Fruit fly (Drosophila melanogaster) whole organism, adult: ENCODE data around the gene cv-c.
A peak's percentile ranks its signal among the peaks of the same experiment; 100 is the strongest.

Source experiments
- CG11617 ChIP-seq: fragments of 200-800 bp; sonication (Bioruptor generic); optimal IDR thresholded peaks from 2 replicates; lab custom pipeline; 2017; ENCODE audit warnings: mild to moderate bottlenecking, missing biosample characterization, missing genetic modification reagents, missing genetic modification characterization
- CG12768 ChIP-seq: fragments of 200-800 bp; sonication (Bioruptor generic); optimal IDR thresholded peaks from 2 replicates; lab custom pipeline; 2017; ENCODE audit warnings: missing biosample characterization, missing genetic modification characterization, mild to moderate bottlenecking, moderate library complexity, missing genetic modification reagents
- CG14711 ChIP-seq: fragments of 200-800 bp; sonication (Bioruptor generic); optimal IDR thresholded peaks from 2 replicates; lab custom pipeline; 2018; ENCODE audit warnings: missing biosample characterization, mild to moderate bottlenecking, missing genetic modification characterization, moderate library complexity
- CG1620 ChIP-seq: fragments of 200-800 bp; sonication (Bioruptor generic); optimal IDR thresholded peaks from 2 replicates; lab custom pipeline; 2016; ENCODE audit warnings: missing biosample characterization, missing genetic modification characterization
- CG33017 ChIP-seq: fragments of 200-800 bp; sonication (Bioruptor generic); optimal IDR thresholded peaks from 2 replicates; lab custom pipeline; 2018; ENCODE audit warnings: missing biosample characterization, mild to moderate bottlenecking, missing genetic modification characterization, moderate library complexity
- CG5204 ChIP-seq: fragments of 200-800 bp; sonication (Bioruptor generic); optimal IDR thresholded peaks from 2 replicates; lab custom pipeline; 2016; ENCODE audit warnings: missing biosample characterization, missing genetic modification characterization
- CG7045 ChIP-seq: fragments of 200-800 bp; sonication (Bioruptor generic); optimal IDR thresholded peaks from 2 replicates; lab custom pipeline; 2017; ENCODE audit warnings: missing biosample characterization, mild to moderate bottlenecking, missing genetic modification characterization
- CG7101 ChIP-seq: fragments of 200-800 bp; sonication (Bioruptor generic); optimal IDR thresholded peaks from 2 replicates; lab custom pipeline; 2018; ENCODE audit warnings: missing biosample characterization, mild to moderate bottlenecking, missing genetic modification characterization, moderate library complexity
- Clk ChIP-seq: fragments of 200-800 bp; sonication (Bioruptor generic); optimal IDR thresholded peaks from 2 replicates; lab custom pipeline; 2017; ENCODE audit warnings: missing biosample characterization, missing genetic modification characterization
- Crg-1 ChIP-seq: fragments of 200-800 bp; sonication (Bioruptor generic); optimal IDR thresholded peaks from 2 replicates; lab custom pipeline; 2016; ENCODE audit warnings: missing biosample characterization, missing genetic modification characterization
- Hr96 ChIP-seq: fragments of 200-800 bp; sonication (Bioruptor generic); optimal IDR thresholded peaks from 2 replicates; lab custom pipeline; 2016; ENCODE audit warnings: missing biosample characterization, missing genetic modification characterization
- Mnt ChIP-seq: fragments of 200-800 bp; sonication (Bioruptor generic); optimal IDR thresholded peaks from 2 replicates; lab custom pipeline; 2016; ENCODE audit warnings: missing biosample characterization, mild to moderate bottlenecking, missing genetic modification characterization
- bab1 ChIP-seq: fragments of 200-800 bp; sonication (Bioruptor generic); optimal IDR thresholded peaks from 3 replicates; lab custom pipeline; 2019; ENCODE audit warnings: missing biosample characterization, mild to moderate bottlenecking, missing genetic modification characterization, moderate library complexity
- cic ChIP-seq: fragments of 200-800 bp; sonication (Bioruptor generic); optimal IDR thresholded peaks from 2 replicates; lab custom pipeline; 2017; ENCODE audit warnings: missing biosample characterization, mild to moderate bottlenecking, missing genetic modification characterization, moderate library complexity
- cnc ChIP-seq, 2 experiments: fragments of >200 bp; optimal IDR thresholded peaks; 2 replicates each; lab custom pipeline; 2017
- kay ChIP-seq: fragments of 200-800 bp; sonication (Bioruptor generic); peaks from one replicate; lab custom pipeline; 2016; ENCODE audit warnings: missing biosample characterization, missing genetic modification characterization, borderline replicate concordance
- ovo ChIP-seq: fragments of 200-800 bp; sonication (Bioruptor generic); optimal IDR thresholded peaks from 2 replicates; lab custom pipeline; 2016; ENCODE audit warnings: missing biosample characterization, missing genetic modification characterization
- pad ChIP-seq: fragments of 200-800 bp; sonication (Bioruptor generic); optimal IDR thresholded peaks from 3 replicates; lab custom pipeline; 2017; ENCODE audit warnings: missing biosample characterization, missing genetic modification characterization, mild to moderate bottlenecking, moderate library complexity, missing genetic modification reagents
- tj ChIP-seq: fragments of 200-800 bp; sonication (Bioruptor generic); optimal IDR thresholded peaks from 3 replicates; lab custom pipeline; 2017; ENCODE audit warnings: missing biosample characterization, mild to moderate bottlenecking, missing genetic modification characterization, moderate library complexity
- toe ChIP-seq: fragments of 200-800 bp; sonication (Bioruptor generic); optimal IDR thresholded peaks from 2 replicates; lab custom pipeline; 2016; ENCODE audit warnings: missing biosample characterization, missing genetic modification characterization

The cv-c gene

dm6 chr3R:14381599-14381998 lies 99.9 kb downstream of the cv-c start, which contains the start of gene soti:
Gene soti, minus strand, starts transcription at chr3R:14381699.
- TF ChIP-seq ovo (GFP tag; lab: Kevin White, UChicago): no peak
- no peak for TF ChIP-seq toe
- no peak for TF ChIP-seq CG7101 (tag; lab: Kevin White, UChicago)
- no peak for TF ChIP-seq Crg-1 (GFP tag; lab: Kevin White, UChicago)
- no peak for TF ChIP-seq kay (GFP tag; lab: Kevin White, UChicago)
- no peak for TF ChIP-seq CG33017 (tag; lab: Kevin White, UChicago)
- no peak for TF ChIP-seq CG14711
- no peak for TF ChIP-seq bab1 (GFP tag; lab: Kevin White, UChicago)
- TF ChIP-seq Mnt (GFP tag; lab: Kevin White, UChicago): no peak
- no peak for TF ChIP-seq Clk
- TF ChIP-seq CG12768 (GFP tag; lab: Kevin White, UChicago): no peak
- TF ChIP-seq cnc (optimal IDR thresholded peaks at IDR 0.05; lab: Kevin White, UChicago): no peak
- TF ChIP-seq pad: no peak
- no peak for TF ChIP-seq CG5204 (GFP tag; lab: Kevin White, UChicago)
- TF ChIP-seq tj (GFP tag; lab: Kevin White, UChicago): no peak
- TF ChIP-seq CG7045: no peak

- no peak for TF ChIP-seq CG11617 (GFP tag; lab: Kevin White, UChicago)
- no peak for TF ChIP-seq CG7045
- peak; percentile 40 for TF ChIP-seq CG33017 (tag; lab: Kevin White, UChicago)
- no peak for TF ChIP-seq Hr96
- TF ChIP-seq Crg-1 (GFP tag; lab: Kevin White, UChicago): no peak
- no peak for TF ChIP-seq cnc (optimal IDR thresholded peaks at IDR 0.05; lab: Kevin White, UChicago)
- TF ChIP-seq bab1 (GFP tag; lab: Kevin White, UChicago): no peak
- no peak for TF ChIP-seq Mnt (GFP tag; lab: Kevin White, UChicago)
- TF ChIP-seq CG7101 (tag; lab: Kevin White, UChicago): no peak
- peak; percentile 42 for TF ChIP-seq kay (GFP tag; lab: Kevin White, UChicago)
- no peak for TF ChIP-seq ovo (GFP tag; lab: Kevin White, UChicago)
- no peak for TF ChIP-seq toe
- no peak for TF ChIP-seq CG5204 (GFP tag; lab: Kevin White, UChicago)
- TF ChIP-seq CG14711: peak; percentile 32
- no peak for TF ChIP-seq cic (GFP tag; lab: Kevin White, UChicago)
- no peak for TF ChIP-seq Clk
- no peak for TF ChIP-seq tj (GFP tag; lab: Kevin White, UChicago)
- no peak for TF ChIP-seq CG1620 (GFP tag; lab: Kevin White, UChicago)
- no peak for TF ChIP-seq CG12768 (GFP tag; lab: Kevin White, UChicago)
These were observed 107.7 kb downstream of the cv-c start for dm6 chr3R:14373828-14374217.

dm6 chr3R:14373192-14373827 lies 108.2 kb downstream of the cv-c start:
- TF ChIP-seq Hr96 (peak; percentile 77), ovo (GFP tag; lab: Kevin White, UChicago) (no peak), CG11617 (GFP tag; lab: Kevin White, UChicago) (peak; percentile 67), cic (GFP tag; lab: Kevin White, UChicago) (no peak), CG33017 (tag; lab: Kevin White, UChicago) (peak; percentile 77), CG14711 (peak; percentile 50), CG1620 (GFP tag; lab: Kevin White, UChicago) (peak; percentile 20), toe (no peak), CG5204 (GFP tag; lab: Kevin White, UChicago) (peak; percentile 74), CG7045 (peak; percentile 58), CG12768 (GFP tag; lab: Kevin White, UChicago) (no peak), bab1 (GFP tag; lab: Kevin White, UChicago) (no peak), kay (GFP tag; lab: Kevin White, UChicago) (peak; percentile 65), Clk (no peak), pad (no peak), tj (GFP tag; lab: Kevin White, UChicago) (peak; percentile 79), CG7101 (tag; lab: Kevin White, UChicago) (peak; percentile 58)

- TF ChIP-seq pad (no peak), CG7101 (tag; lab: Kevin White, UChicago) (no peak), Hr96 (no peak), CG5204 (GFP tag; lab: Kevin White, UChicago) (no peak), cnc (optimal IDR thresholded peaks at IDR 0.05; lab: Kevin White, UChicago) (no peak), CG7045 (no peak), tj (GFP tag; lab: Kevin White, UChicago) (no peak), bab1 (GFP tag; lab: Kevin White, UChicago) (no peak), toe (no peak), CG1620 (GFP tag; lab: Kevin White, UChicago) (no peak), CG14711 (no peak), Crg-1 (GFP tag; lab: Kevin White, UChicago) (no peak), ovo (GFP tag; lab: Kevin White, UChicago) (no peak), cic (GFP tag; lab: Kevin White, UChicago) (no peak), CG12768 (GFP tag; lab: Kevin White, UChicago) (no peak), CG11617 (GFP tag; lab: Kevin White, UChicago) (no peak), Clk (no peak), kay (GFP tag; lab: Kevin White, UChicago) (no peak), CG33017 (tag; lab: Kevin White, UChicago) (no peak), Mnt (GFP tag; lab: Kevin White, UChicago) (no peak)
These were observed 108.7 kb downstream of the cv-c start, which contains the start of gene NK7.1 for dm6 chr3R:14372815-14373191. Gene NK7.1, minus strand, starts transcription at chr3R:14372951.

dm6 chr3R:14371133-14371676 lies 110.3 kb downstream of the cv-c start:
- peak; percentile 86 for TF ChIP-seq kay (GFP tag; lab: Kevin White, UChicago)
- peak; percentile 34 for TF ChIP-seq tj (GFP tag; lab: Kevin White, UChicago)
- TF ChIP-seq ovo (GFP tag; lab: Kevin White, UChicago): no peak
- TF ChIP-seq Clk: no peak
- TF ChIP-seq pad: no peak
- no peak for TF ChIP-seq CG5204 (GFP tag; lab: Kevin White, UChicago)
